Fruit fly (Drosophila melanogaster) whole organism, embryonic: Measurements from ENCODE around the gene chic.

ENCODE experiments used
- CG11247 ChIP-seq: fragments of 200-800 bp; sonication (Bioruptor generic); IDR thresholded peaks from 2 replicates; pipeline ENCODE4 v1.3.6; 2022; ENCODE audit warnings: missing biosample characterization, missing genetic modification characterization
- CG11696 ChIP-seq: fragments of 200-800 bp; sonication (Bioruptor generic); IDR thresholded peaks from 2 replicates; pipeline ENCODE4 v1.3.6; 2022; ENCODE audit warnings: missing biosample characterization, missing genetic modification characterization
- CG11723 ChIP-seq: fragments of 200-800 bp; sonication (Bioruptor generic); optimal IDR thresholded peaks from 2 replicates; lab custom pipeline; 2017; ENCODE audit warnings: missing biosample characterization, mild to moderate bottlenecking, missing genetic modification characterization
- CG12391 ChIP-seq: fragments of 200-800 bp; sonication (Bioruptor generic); optimal IDR thresholded peaks from 3 replicates; lab custom pipeline; 2018; ENCODE audit warnings: missing biosample characterization, mild to moderate bottlenecking, missing genetic modification characterization, moderate library complexity
- CG14014 ChIP-seq: fragments of 200-800 bp; sonication (Bioruptor generic); IDR thresholded peaks from 2 replicates; pipeline ENCODE4 v1.3.6; 2022; ENCODE audit warnings: missing biosample characterization, missing genetic modification characterization
- CG14710 ChIP-seq: fragments of 200-800 bp; sonication (Bioruptor generic); optimal IDR thresholded peaks from 3 replicates; lab custom pipeline; 2019; ENCODE audit warnings: missing biosample characterization, mild to moderate bottlenecking, missing genetic modification characterization, moderate library complexity
- CG15514 ChIP-seq: fragments of 200-800 bp; sonication (Bioruptor generic); optimal IDR thresholded peaks from 3 replicates; lab custom pipeline; 2017; ENCODE audit warnings: missing biosample characterization, missing genetic modification characterization, mild to moderate bottlenecking, moderate library complexity, missing genetic modification reagents
- CG1603 ChIP-seq: fragments of 200-800 bp; sonication (Bioruptor generic); optimal IDR thresholded peaks from 2 replicates; lab custom pipeline; 2019; ENCODE audit warnings: missing biosample characterization, mild to moderate bottlenecking, missing genetic modification characterization, moderate library complexity
- CG17829 ChIP-seq: fragments of 200-800 bp; optimal IDR thresholded peaks from 2 replicates; lab custom pipeline; 2019; ENCODE audit warnings: missing biosample characterization, mild to moderate bottlenecking, missing genetic modification characterization, moderate library complexity
- CG18262 ChIP-seq: fragments of 200-800 bp; optimal IDR thresholded peaks from 3 replicates; lab custom pipeline; 2019; ENCODE audit warnings: missing biosample characterization, mild to moderate bottlenecking, missing genetic modification characterization, moderate library complexity
- CG18764 ChIP-seq: fragments of 200-800 bp; sonication (Bioruptor generic); optimal IDR thresholded peaks from 3 replicates; lab custom pipeline; 2016; ENCODE audit warnings: missing biosample characterization, missing genetic modification characterization
- CG3065 ChIP-seq: fragments of 200-800 bp; sonication (Bioruptor generic); optimal IDR thresholded peaks from 2 replicates; lab custom pipeline; 2016; ENCODE audit warnings: missing biosample characterization, missing genetic modification characterization
- CG31224 ChIP-seq: fragments of 200-800 bp; sonication (Bioruptor generic); IDR thresholded peaks from 2 replicates; pipeline ENCODE4 v1.3.6; 2022; ENCODE audit warnings: missing biosample characterization, missing genetic modification characterization
- CG31441 ChIP-seq: fragments of 200-800 bp; sonication (Bioruptor generic); IDR thresholded peaks from 2 replicates; pipeline ENCODE4 v1.3.6; 2022; ENCODE audit warnings: missing biosample characterization, missing genetic modification characterization
- CG34224 ChIP-seq: fragments of 200-800 bp; sonication (Bioruptor generic); IDR thresholded peaks from 3 replicates; pipeline ENCODE4 v1.3.6; 2022; ENCODE audit warnings: missing biosample characterization, missing genetic modification characterization; ENCODE audit not compliant: partially characterized antibody
- CG4854 ChIP-seq: fragments of 200-800 bp; sonication (Bioruptor generic); optimal IDR thresholded peaks from 2 replicates; lab custom pipeline; 2016; ENCODE audit warnings: missing biosample characterization, missing genetic modification characterization, inconsistent platforms
- CG6175 ChIP-seq: fragments of 200-800 bp; sonication (Bioruptor generic); IDR thresholded peaks from 3 replicates; pipeline ENCODE4 v1.3.6; 2022; ENCODE audit warnings: missing biosample characterization, missing genetic modification characterization
- CG6683 ChIP-seq: fragments of 200-800 bp; sonication (Bioruptor generic); optimal IDR thresholded peaks from 2 replicates; lab custom pipeline; 2017; ENCODE audit warnings: missing biosample characterization, mild to moderate bottlenecking, missing genetic modification characterization, missing genetic modification reagents
- CG7786 ChIP-seq: fragments of 200-800 bp; sonication (Bioruptor generic); optimal IDR thresholded peaks from 2 replicates; lab custom pipeline; 2016; ENCODE audit warnings: missing biosample characterization, missing genetic modification characterization
- CG9817 ChIP-seq: fragments of 200-800 bp; sonication (Bioruptor generic); optimal IDR thresholded peaks from 2 replicates; lab custom pipeline; 2018; ENCODE audit warnings: missing biosample characterization, mild to moderate bottlenecking, missing genetic modification characterization, moderate library complexity
- CG9876 ChIP-seq: fragments of 200-800 bp; sonication (Bioruptor generic); optimal IDR thresholded peaks from 2 replicates; lab custom pipeline; 2016; ENCODE audit warnings: missing biosample characterization, missing genetic modification characterization
- CHES-1-like ChIP-seq: fragments of 200-800 bp; sonication (Bioruptor generic); optimal IDR thresholded peaks from 2 replicates; lab custom pipeline; 2016; ENCODE audit warnings: missing biosample characterization, missing genetic modification characterization
- CTCF ChIP-seq: fragments of 200-800 bp; sonication (Bioruptor generic); optimal IDR thresholded peaks from 2 replicates; lab custom pipeline; 2017; ENCODE audit warnings: missing biosample characterization, mild to moderate bottlenecking, missing genetic modification characterization, moderate library complexity
- D19B ChIP-seq: fragments of 200-800 bp; sonication (Bioruptor generic); optimal IDR thresholded peaks from 2 replicates; lab custom pipeline; 2017; ENCODE audit warnings: missing biosample characterization, mild to moderate bottlenecking, missing genetic modification characterization
- Dip3 ChIP-seq: fragments of 200-800 bp; sonication (Bioruptor generic); optimal IDR thresholded peaks from 3 replicates; lab custom pipeline; 2016; ENCODE audit warnings: missing biosample characterization, missing genetic modification characterization
- Fer1 ChIP-seq: fragments of 200-800 bp; sonication (Bioruptor generic); optimal IDR thresholded peaks from 2 replicates; lab custom pipeline; 2017; ENCODE audit warnings: missing biosample characterization, mild to moderate bottlenecking, missing genetic modification characterization
- HLH54F ChIP-seq: fragments of 200-800 bp; sonication (Bioruptor generic); optimal IDR thresholded peaks from 3 replicates; lab custom pipeline; 2016; ENCODE audit warnings: missing biosample characterization, missing genetic modification characterization
- HmgZ ChIP-seq: fragments of 200-800 bp; sonication (Bioruptor generic); optimal IDR thresholded peaks from 2 replicates; lab custom pipeline; 2018; ENCODE audit warnings: missing biosample characterization, mild to moderate bottlenecking, missing genetic modification characterization
- Hsf ChIP-seq: fragments of 200-800 bp; sonication (Bioruptor generic); optimal IDR thresholded peaks from 3 replicates; lab custom pipeline; 2016; ENCODE audit warnings: missing biosample characterization, missing genetic modification characterization
- Mad ChIP-seq: fragments of 200-800 bp; sonication (Bioruptor generic); optimal IDR thresholded peaks from 2 replicates; lab custom pipeline; 2016; ENCODE audit warnings: missing biosample characterization, missing genetic modification characterization
- Nf-YA ChIP-seq: fragments of 200-800 bp; sonication (Bioruptor generic); IDR thresholded peaks from 2 replicates; pipeline ENCODE4 v1.3.6; 2022; ENCODE audit warnings: missing biosample characterization, missing genetic modification characterization
- Optix ChIP-seq: fragments of 200-800 bp; sonication (Bioruptor generic); IDR thresholded peaks from 3 replicates; pipeline ENCODE4 v1.3.6; 2022; ENCODE audit warnings: missing biosample characterization, missing genetic modification characterization
- Scr ChIP-seq: fragments of 200-800 bp; sonication (Bioruptor generic); IDR thresholded peaks from 2 replicates; pipeline ENCODE4 v1.3.6; 2022; ENCODE audit warnings: missing biosample characterization, missing genetic modification characterization; ENCODE audit not compliant: partially characterized antibody
- Side ChIP-seq: fragments of 200-800 bp; sonication (Bioruptor generic); optimal IDR thresholded peaks from 2 replicates; lab custom pipeline; 2016; ENCODE audit warnings: missing biosample characterization, missing genetic modification characterization
- ab ChIP-seq: fragments of 200-800 bp; sonication (Bioruptor generic); optimal IDR thresholded peaks from 2 replicates; lab custom pipeline; 2016; ENCODE audit warnings: missing biosample characterization, missing genetic modification characterization
- btn ChIP-seq: fragments of 200-800 bp; sonication (Bioruptor generic); optimal IDR thresholded peaks from 2 replicates; lab custom pipeline; 2016; ENCODE audit warnings: missing biosample characterization, missing genetic modification characterization
- cas ChIP-seq: fragments of 200-800 bp; sonication (Bioruptor generic); IDR thresholded peaks from 2 replicates; pipeline ENCODE4 v1.3.6; 2022; ENCODE audit warnings: missing biosample characterization, missing genetic modification characterization
- dimm ChIP-seq: fragments of 200-800 bp; sonication (Bioruptor generic); IDR thresholded peaks from 2 replicates; pipeline ENCODE4 v1.3.6; 2022; ENCODE audit warnings: missing biosample characterization, missing genetic modification characterization
- dmrt11E ChIP-seq: fragments of 200-800 bp; sonication (Bioruptor generic); optimal IDR thresholded peaks from 3 replicates; lab custom pipeline; 2018; ENCODE audit warnings: missing biosample characterization, mild to moderate bottlenecking, missing genetic modification characterization, moderate library complexity
- ems ChIP-seq: fragments of 200-800 bp; sonication (Bioruptor generic); optimal IDR thresholded peaks from 3 replicates; lab custom pipeline; 2016; ENCODE audit warnings: missing biosample characterization, missing genetic modification characterization
- fd3F ChIP-seq: fragments of 200-800 bp; sonication (Bioruptor generic); optimal IDR thresholded peaks from 2 replicates; lab custom pipeline; 2018; ENCODE audit warnings: missing biosample characterization, mild to moderate bottlenecking, missing genetic modification characterization, moderate library complexity
- h ChIP-seq: fragments of >200 bp; optimal IDR thresholded peaks from 2 replicates; lab custom pipeline; 2017
- inv ChIP-seq: fragments of 200-800 bp; sonication (Bioruptor generic); IDR thresholded peaks from 2 replicates; pipeline ENCODE4 v1.3.6; 2022; ENCODE audit warnings: missing biosample characterization, missing genetic modification characterization; ENCODE audit not compliant: partially characterized antibody
- lilli ChIP-seq: fragments of 200-800 bp; sonication (Bioruptor generic); optimal IDR thresholded peaks from 3 replicates; lab custom pipeline; 2016; ENCODE audit warnings: missing biosample characterization, missing genetic modification characterization
- maf-S ChIP-seq: fragments of 200-800 bp; sonication (Bioruptor generic); optimal IDR thresholded peaks from 2 replicates; lab custom pipeline; 2016; ENCODE audit warnings: missing biosample characterization, missing genetic modification characterization
- mam ChIP-seq: fragments of 200-800 bp; sonication (Bioruptor generic); optimal IDR thresholded peaks from 3 replicates; lab custom pipeline; 2016; ENCODE audit warnings: missing biosample characterization, missing genetic modification characterization
- otp ChIP-seq: fragments of 200-800 bp; sonication (Bioruptor generic); IDR thresholded peaks from 3 replicates; pipeline ENCODE4, ENCODE4 v1.3.6; 2022; ENCODE audit warnings: missing biosample characterization, missing genetic modification characterization
- rib ChIP-seq: fragments of 200-800 bp; sonication (Bioruptor generic); IDR thresholded peaks from 2 replicates; pipeline ENCODE4 v1.3.6; 2022; ENCODE audit warnings: missing biosample characterization, missing genetic modification characterization
- slbo ChIP-seq: fragments of 200-800 bp; sonication (Bioruptor generic); IDR thresholded peaks from 2 replicates; pipeline ENCODE4 v1.3.6; 2022; ENCODE audit warnings: missing biosample characterization, missing genetic modification characterization
- sob ChIP-seq: fragments of 200-800 bp; sonication (Bioruptor generic); IDR thresholded peaks from 2 replicates; pipeline ENCODE4 v1.3.6; 2022; ENCODE audit warnings: missing biosample characterization, missing genetic modification characterization
- tup ChIP-seq: fragments of 200-800 bp; sonication (Bioruptor generic); optimal IDR thresholded peaks from 2 replicates; lab custom pipeline; 2016; ENCODE audit warnings: missing biosample characterization, mild to moderate bottlenecking, missing genetic modification characterization, moderate library complexity
- wor ChIP-seq: fragments of 200-800 bp; sonication (Bioruptor generic); IDR thresholded peaks from 2 replicates; pipeline ENCODE4 v1.3.6; 2022; ENCODE audit warnings: missing biosample characterization, missing genetic modification characterization
- zf30C ChIP-seq: fragments of 200-800 bp; sonication (Bioruptor generic); optimal IDR thresholded peaks from 3 replicates; lab custom pipeline; 2018; ENCODE audit warnings: missing biosample characterization, mild to moderate bottlenecking, missing genetic modification characterization

Gene chic

dm6 chr2L:5972005-5972404 lies 8.8 kb downstream of the chic start (continued):
- TF ChIP-seq rib (no peak), CG7786 (no peak), CG9817 (tag; lab: Kevin White, UChicago) (no peak), slbo (peak; percentile 72), mam (GFP tag; lab: Kevin White, UChicago) (no peak), Optix (GFP tag; lab: Robert Waterston, UW) (no peak), Dip3 (no peak), CG9876 (GFP tag; lab: Kevin White, UChicago) (no peak), CG6175 (GFP tag; lab: Robert Waterston, UW) (no peak), CG12391 (tag; lab: Kevin White, UChicago) (peak; percentile 42), wor (GFP tag; lab: Robert Waterston, UW) (no peak), Mad (peak; percentile 9), sob (GFP tag; lab: Robert Waterston, UW) (peak; percentile 67), lilli (GFP tag; lab: Kevin White, UChicago) (peak; percentile 66), CG14014 (GFP tag; lab: Robert Waterston, UW) (no peak), CG15514 (GFP tag; lab: Kevin White, UChicago) (peak; percentile 2), CG31441 (GFP tag; lab: Robert Waterston, UW) (no peak; the same call in none of the 2 replicates), maf-S (GFP tag; lab: Kevin White, UChicago) (no peak), inv (GFP tag; lab: Robert Waterston, UW) (no peak), otp (GFP tag; lab: Robert Waterston, UW) (0 out of 3 replicates have a peak, but pooled peaks have one; percentile 45), Hsf (GFP tag; lab: Kevin White, UChicago) (peak; percentile 12), zf30C (GFP tag; lab: Kevin White, UChicago) (no peak), D19B (GFP tag; lab: Kevin White, UChicago) (peak; percentile 96), Nf-YA (GFP tag; lab: Robert Waterston, UW) (no peak), CG14710 (tag; lab: Kevin White, UChicago) (no peak), Side (GFP tag; lab: Kevin White, UChicago) (no peak), CHES-1-like (GFP tag; lab: Kevin White, UChicago) (no peak), cas (GFP tag; lab: Robert Waterston, UW) (0 out of 2 replicates have a peak, but pooled peaks have one; percentile 34), fd3F (peak; percentile 42), btn (no peak), tup (GFP tag; lab: Kevin White, UChicago) (no peak), CG11723 (GFP tag; lab: Kevin White, UChicago) (no peak), CG6683 (GFP tag; lab: Kevin White, UChicago) (no peak), CG34224 (GFP tag; lab: Robert Waterston, UW) (no peak), HmgZ (tag; lab: Kevin White, UChicago) (peak; percentile 17), CG17829 (tag; lab: Kevin White, UChicago) (no peak), CG4854 (no peak), CG11696 (peak; percentile 53; the same call in 1 of the 2 replicates), CG1603 (tag; lab: Kevin White, UChicago) (peak; percentile 62), h (no peak), ab (GFP tag; lab: Kevin White, UChicago) (no peak), CG31224 (GFP tag; lab: Robert Waterston, UW) (0 out of 2 replicates have a peak, but pooled peaks have one; percentile 11), CG18764 (GFP tag; lab: Kevin White, UChicago) (no peak), CG11247 (GFP tag; lab: Robert Waterston, UW) (peak; percentile 41; the same call in 1 of the 2 replicates), ems (GFP tag; lab: Kevin White, UChicago) (peak; percentile 50), dimm (GFP tag; lab: Robert Waterston, UW) (no peak), CTCF (no peak), Scr (GFP tag; lab: Robert Waterston, UW) (no peak), CG3065 (GFP tag; lab: Kevin White, UChicago) (no peak), HLH54F (no peak), CG18262 (tag; lab: Kevin White, UChicago) (peak; percentile 5), Fer1 (GFP tag; lab: Kevin White, UChicago) (no peak), dmrt11E (tag; lab: Kevin White, UChicago) (peak; percentile 17)
